Worm (Caenorhabditis elegans) whole organism, L4/young adult: ENCODE data around the gene M28.8.

Source experiments
- dao-5 ChIP-seq: sonication (generic microtip); optimal IDR thresholded peaks from 2 replicates; lab custom pipeline; 2016; ENCODE audit warnings: missing genotype, missing genetic modification characterization, moderate library complexity, missing compliant biosample characterization
- him-1 ChIP-seq: sonication (generic microtip); optimal IDR thresholded peaks from 2 replicates; lab custom pipeline; 2016; ENCODE audit warnings: missing genotype, missing genetic modification reagents, missing genetic modification characterization, missing compliant biosample characterization

- TF ChIP-seq him-1 (tag; lab: Kevin White, UChicago) (no peak), dao-5 (no peak)
These were observed 19.2 kb upstream of the M28.8 start for ce11 chrII:10608821-10609220.
